Fruit fly (Drosophila melanogaster): ENCODE measurements around the gene CG4041.

DNA sequence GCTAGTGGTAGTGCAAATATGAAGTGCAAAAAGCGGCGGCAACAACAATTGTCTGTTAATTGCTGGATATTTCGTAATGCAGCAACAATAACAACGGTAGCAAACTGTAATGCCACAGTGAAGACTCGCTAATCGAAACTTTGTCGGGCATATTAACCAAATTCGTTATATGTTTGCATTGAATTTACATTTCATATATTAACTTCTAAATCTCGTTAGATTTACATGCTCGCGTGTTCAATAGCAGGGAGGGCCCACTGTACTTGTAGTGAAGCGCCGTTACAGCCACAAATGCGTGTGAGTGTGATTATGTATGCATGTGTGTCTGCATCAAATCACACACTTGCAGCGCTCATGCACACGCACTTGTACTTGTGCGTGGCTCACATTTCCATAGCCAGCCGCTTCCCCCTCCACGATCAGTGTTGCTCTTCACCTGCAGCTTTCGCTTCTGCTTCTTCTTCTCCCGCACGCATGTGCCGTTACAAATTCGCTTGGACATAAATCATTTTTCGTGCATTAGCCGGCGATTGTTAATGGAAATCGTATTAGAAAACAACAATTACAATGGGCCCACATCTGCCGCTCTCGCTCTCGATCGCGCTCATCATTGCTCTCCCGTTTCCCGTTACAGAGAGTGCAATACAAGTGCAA is 21.7 kb upstream of the CG4041 start:
- TF ChIP-seq usp (GFP tag; optimal IDR thresholded peaks at IDR 0.05) = no peak
- TF ChIP-seq psq (optimal IDR thresholded peaks at IDR 0.05) = no peak
